Fruit fly (Drosophila melanogaster) whole organism, embryonic: Measurements from ENCODE around the gene wtrw.

Experiments
- Adf1 ChIP-seq: fragments of 200-800 bp; sonication (Bioruptor generic); IDR thresholded peaks from 2 replicates; pipeline ENCODE4 v1.3.6; 2022; ENCODE audit warnings: missing biosample characterization, missing genetic modification characterization
- Antp ChIP-seq: fragments of 200-800 bp; sonication (Bioruptor generic); optimal IDR thresholded peaks from 3 replicates; lab custom pipeline; 2016; ENCODE audit warnings: missing biosample characterization, missing genetic modification characterization
- Atf3 ChIP-seq: fragments of 200-800 bp; sonication (Bioruptor generic); optimal IDR thresholded peaks from 3 replicates; lab custom pipeline; 2016; ENCODE audit warnings: missing biosample characterization, missing genetic modification characterization
- BEAF-32 ChIP-seq: fragments of 200-800 bp; sonication (Bioruptor generic); optimal IDR thresholded peaks from 3 replicates; lab custom pipeline; 2017; ENCODE audit warnings: missing biosample characterization, missing genetic modification characterization, mild to moderate bottlenecking, moderate library complexity, missing genetic modification reagents
- BtbVII ChIP-seq: fragments of 200-800 bp; sonication (Bioruptor generic); optimal IDR thresholded peaks from 3 replicates; lab custom pipeline; 2017; ENCODE audit warnings: missing biosample characterization, mild to moderate bottlenecking, missing genetic modification characterization
- CG11560 ChIP-seq: fragments of 200-800 bp; sonication (Bioruptor generic); IDR thresholded peaks from 3 replicates; pipeline ENCODE4 v1.3.6; 2022; ENCODE audit warnings: missing biosample characterization, missing genetic modification characterization
- CG11696 ChIP-seq: fragments of 200-800 bp; sonication (Bioruptor generic); IDR thresholded peaks from 2 replicates; pipeline ENCODE4 v1.3.6; 2022; ENCODE audit warnings: missing biosample characterization, missing genetic modification characterization
- CG12236 ChIP-seq: fragments of 200-800 bp; sonication (Bioruptor generic); optimal IDR thresholded peaks from 2 replicates; lab custom pipeline; 2016; ENCODE audit warnings: missing biosample characterization, missing genetic modification characterization
- CG12659 ChIP-seq: fragments of 200-800 bp; sonication (Bioruptor generic); optimal IDR thresholded peaks from 3 replicates; lab custom pipeline; 2017; ENCODE audit warnings: mild to moderate bottlenecking, missing biosample characterization, missing genetic modification reagents, missing genetic modification characterization
- CG12769 ChIP-seq: fragments of 200-800 bp; sonication (Bioruptor generic); optimal IDR thresholded peaks from 2 replicates; lab custom pipeline; 2019; ENCODE audit warnings: missing biosample characterization, mild to moderate bottlenecking, missing genetic modification characterization, moderate library complexity
- CG17361 ChIP-seq: fragments of 200-800 bp; sonication (Bioruptor generic); IDR thresholded peaks from 3 replicates; pipeline ENCODE4 v1.3.6; 2022; ENCODE audit warnings: missing biosample characterization, missing genetic modification characterization
- CG17802 ChIP-seq: fragments of 200-800 bp; sonication (Bioruptor generic); optimal IDR thresholded peaks from 2 replicates; lab custom pipeline; 2018; ENCODE audit warnings: missing biosample characterization, mild to moderate bottlenecking, missing genetic modification characterization, moderate library complexity
- CG18476 ChIP-seq: fragments of 200-800 bp; sonication (Bioruptor generic); optimal IDR thresholded peaks from 2 replicates; lab custom pipeline; 2016; ENCODE audit warnings: missing biosample characterization, mild to moderate bottlenecking, missing genetic modification characterization
- CG2199 ChIP-seq: fragments of 200-800 bp; sonication (Bioruptor generic); IDR thresholded peaks from 3 replicates; pipeline ENCODE4 v1.3.6; 2022; ENCODE audit warnings: missing biosample characterization, missing genetic modification characterization
- CG3065 ChIP-seq: fragments of 200-800 bp; sonication (Bioruptor generic); optimal IDR thresholded peaks from 2 replicates; lab custom pipeline; 2016; ENCODE audit warnings: missing biosample characterization, missing genetic modification characterization
- CG3407 ChIP-seq: fragments of 200-800 bp; sonication (Bioruptor generic); optimal IDR thresholded peaks from 2 replicates; lab custom pipeline; 2018; ENCODE audit warnings: missing biosample characterization, mild to moderate bottlenecking, missing genetic modification characterization
- CG3726 ChIP-seq: fragments of 200-800 bp; sonication (Bioruptor generic); IDR thresholded peaks from 3 replicates; pipeline ENCODE4, ENCODE4 v1.3.6; 2022; ENCODE audit warnings: missing biosample characterization, missing genetic modification characterization
- CG3847 ChIP-seq: fragments of 200-800 bp; sonication (Bioruptor generic); IDR thresholded peaks from 2 replicates; pipeline ENCODE4 v1.3.6; 2022; ENCODE audit warnings: missing biosample characterization, missing genetic modification characterization
- CG6654 ChIP-seq: fragments of 200-800 bp; sonication (Bioruptor generic); optimal IDR thresholded peaks from 2 replicates; lab custom pipeline; 2017; ENCODE audit warnings: missing biosample characterization, mild to moderate bottlenecking, missing genetic modification characterization
- CG7963 ChIP-seq: fragments of 200-800 bp; sonication (Bioruptor generic); IDR thresholded peaks from 3 replicates; pipeline ENCODE4 v1.3.6; 2022; ENCODE audit warnings: missing biosample characterization, missing genetic modification characterization; ENCODE audit not compliant: partially characterized antibody
- CG8924 ChIP-seq: fragments of 200-800 bp; optimal IDR thresholded peaks from 3 replicates; lab custom pipeline; 2019; ENCODE audit warnings: missing biosample characterization, mild to moderate bottlenecking, missing genetic modification characterization, moderate library complexity
- CG8944 ChIP-seq: fragments of 200-800 bp; sonication (Bioruptor generic); optimal IDR thresholded peaks from 3 replicates; lab custom pipeline; 2016; ENCODE audit warnings: missing biosample characterization, missing genetic modification characterization
- Camta ChIP-seq: fragments of 200-800 bp; sonication (Bioruptor generic); optimal IDR thresholded peaks from 2 replicates; lab custom pipeline; 2016; ENCODE audit warnings: missing biosample characterization, missing genetic modification characterization
- Dp ChIP-seq: fragments of 200-800 bp; sonication (Bioruptor generic); optimal IDR thresholded peaks from 2 replicates; lab custom pipeline; 2018; ENCODE audit warnings: missing biosample characterization, mild to moderate bottlenecking, missing genetic modification characterization, moderate library complexity
- HmgD ChIP-seq: fragments of 200-800 bp; sonication (Bioruptor generic); optimal IDR thresholded peaks from 3 replicates; lab custom pipeline; 2016; ENCODE audit warnings: missing biosample characterization, missing genetic modification characterization
- Lhr ChIP-seq: fragments of 200-800 bp; sonication (Bioruptor generic); optimal IDR thresholded peaks from 3 replicates; lab custom pipeline; 2017; ENCODE audit warnings: mild to moderate bottlenecking, missing biosample characterization, missing genetic modification reagents, missing genetic modification characterization
- Lpt ChIP-seq: fragments of >200 bp; optimal IDR thresholded peaks from 2 replicates; lab custom pipeline; 2018; ENCODE audit warnings: missing biosample characterization, missing genetic modification characterization
- MESR4 ChIP-seq: fragments of 200-800 bp; sonication (Bioruptor generic); optimal IDR thresholded peaks from 2 replicates; lab custom pipeline; 2018; ENCODE audit warnings: missing biosample characterization, mild to moderate bottlenecking, missing genetic modification characterization, moderate library complexity
- NC2β ChIP-seq: fragments of 200-800 bp; sonication (Bioruptor generic); optimal IDR thresholded peaks from 2 replicates; lab custom pipeline; 2016; ENCODE audit warnings: missing biosample characterization, missing genetic modification characterization
- Ptx1 ChIP-seq: fragments of 200-800 bp; sonication (Bioruptor generic); IDR thresholded peaks from 2 replicates; pipeline ENCODE4 v1.3.6; 2022; ENCODE audit warnings: missing biosample characterization, missing genetic modification characterization
- Rfx ChIP-seq: fragments of 200-800 bp; sonication (Bioruptor generic); IDR thresholded peaks from 2 replicates; pipeline ENCODE4 v1.3.6; 2022; ENCODE audit warnings: missing biosample characterization, missing genetic modification characterization
- Sry-δ ChIP-seq: fragments of 200-800 bp; sonication (Bioruptor generic); optimal IDR thresholded peaks from 2 replicates; lab custom pipeline; 2016; ENCODE audit warnings: missing biosample characterization, missing genetic modification characterization
- Trl ChIP-seq, 3 experiments: fragments of >200 bp in 2 of 3; fragments of 200-800 bp in 1 of 3; sonication (Bioruptor generic) in 1 of 3; optimal IDR thresholded peaks; 2 replicates in 1 of 3; 3 replicates in 2 of 3; lab custom pipeline; 2016 to 2017; ENCODE audit warnings: missing biosample characterization in 1 of 3, missing genetic modification characterization in 1 of 3
- YL-1 ChIP-seq: fragments of 200-800 bp; sonication (Bioruptor generic); optimal IDR thresholded peaks from 3 replicates; lab custom pipeline; 2017; ENCODE audit warnings: missing biosample characterization, mild to moderate bottlenecking, missing genetic modification characterization
- ems ChIP-seq: fragments of 200-800 bp; sonication (Bioruptor generic); optimal IDR thresholded peaks from 3 replicates; lab custom pipeline; 2016; ENCODE audit warnings: missing biosample characterization, missing genetic modification characterization
- ind ChIP-seq: fragments of 200-800 bp; sonication (Bioruptor generic); optimal IDR thresholded peaks from 3 replicates; lab custom pipeline; 2016; ENCODE audit warnings: missing biosample characterization, missing genetic modification characterization
- inv ChIP-seq: fragments of 200-800 bp; sonication (Bioruptor generic); IDR thresholded peaks from 2 replicates; pipeline ENCODE4 v1.3.6; 2022; ENCODE audit warnings: missing biosample characterization, missing genetic modification characterization; ENCODE audit not compliant: partially characterized antibody
- lov ChIP-seq, 2 experiments: fragments of 200-800 bp in 1 of 2; fragments of >200 bp in 1 of 2; sonication (Bioruptor generic) in 1 of 2; IDR thresholded peaks in 1 of 2; optimal IDR thresholded peaks in 1 of 2; 2 replicates in 1 of 2; 3 replicates in 1 of 2; pipeline versions ENCODE4 v1.3.6 to Lab custom; 2017 to 2022; ENCODE audit warnings: missing biosample characterization in 1 of 2, missing genetic modification characterization in 1 of 2
- mam ChIP-seq: fragments of 200-800 bp; sonication (Bioruptor generic); optimal IDR thresholded peaks from 3 replicates; lab custom pipeline; 2016; ENCODE audit warnings: missing biosample characterization, missing genetic modification characterization
- mld ChIP-seq: fragments of 200-800 bp; sonication (Bioruptor generic); IDR thresholded peaks from 3 replicates; pipeline ENCODE4 v1.3.6; 2022; ENCODE audit warnings: missing biosample characterization, missing genetic modification characterization; ENCODE audit not compliant: partially characterized antibody
- prd ChIP-seq, 3 experiments: fragments of >200 bp in 2 of 3; fragments of 200-800 bp in 1 of 3; sonication (Bioruptor generic) in 1 of 3; optimal IDR thresholded peaks in 2 of 3; IDR thresholded peaks in 1 of 3; 2 replicates in 2 of 3; 3 replicates in 1 of 3; pipeline versions ENCODE4 v1.3.6 to Lab custom; 2017 to 2022; ENCODE audit warnings: missing biosample characterization in 1 of 3, missing genetic modification characterization in 1 of 3
- scrt ChIP-seq: fragments of 200-800 bp; sonication (Bioruptor generic); optimal IDR thresholded peaks from 2 replicates; lab custom pipeline; 2018; ENCODE audit warnings: missing biosample characterization, mild to moderate bottlenecking, missing genetic modification characterization, moderate library complexity
- sisA ChIP-seq: fragments of 200-800 bp; sonication (Bioruptor generic); IDR thresholded peaks from 2 replicates; pipeline ENCODE4 v1.3.6; 2022; ENCODE audit warnings: missing biosample characterization, missing genetic modification characterization
- tll ChIP-seq, 2 experiments: fragments of 200-800 bp in 1 of 2; fragments of >200 bp in 1 of 2; sonication (Bioruptor generic) in 1 of 2; optimal IDR thresholded peaks; 2 replicates each; lab custom pipeline; 2017 to 2019; ENCODE audit warnings: missing biosample characterization in 2 of 2, missing genetic modification characterization in 2 of 2, mild to moderate bottlenecking in 1 of 2, moderate library complexity in 1 of 2
- tna ChIP-seq: fragments of 200-800 bp; sonication (Bioruptor generic); IDR thresholded peaks from 2 replicates; pipeline ENCODE4 v1.3.6; 2022; ENCODE audit warnings: missing biosample characterization, missing genetic modification characterization; ENCODE audit not compliant: partially characterized antibody
- trem ChIP-seq: fragments of 200-800 bp; optimal IDR thresholded peaks from 3 replicates; lab custom pipeline; 2019; ENCODE audit warnings: missing biosample characterization, mild to moderate bottlenecking, missing genetic modification characterization, moderate library complexity
- vvl ChIP-seq: fragments of 200-800 bp; sonication (Bioruptor generic); IDR thresholded peaks from 2 replicates; pipeline ENCODE4 v1.3.6; 2022; ENCODE audit warnings: missing biosample characterization, missing genetic modification characterization
- zen ChIP-seq: fragments of 200-800 bp; sonication (Bioruptor generic); optimal IDR thresholded peaks from 3 replicates; lab custom pipeline; 2018; ENCODE audit warnings: missing biosample characterization, mild to moderate bottlenecking, missing genetic modification characterization, moderate library complexity
- zen2 ChIP-seq: fragments of 200-800 bp; sonication (Bioruptor generic); IDR thresholded peaks from 3 replicates; pipeline ENCODE4 v1.3.6; 2022; ENCODE audit warnings: missing biosample characterization, missing genetic modification characterization; ENCODE audit not compliant: partially characterized antibody

The wtrw gene

DNA sequence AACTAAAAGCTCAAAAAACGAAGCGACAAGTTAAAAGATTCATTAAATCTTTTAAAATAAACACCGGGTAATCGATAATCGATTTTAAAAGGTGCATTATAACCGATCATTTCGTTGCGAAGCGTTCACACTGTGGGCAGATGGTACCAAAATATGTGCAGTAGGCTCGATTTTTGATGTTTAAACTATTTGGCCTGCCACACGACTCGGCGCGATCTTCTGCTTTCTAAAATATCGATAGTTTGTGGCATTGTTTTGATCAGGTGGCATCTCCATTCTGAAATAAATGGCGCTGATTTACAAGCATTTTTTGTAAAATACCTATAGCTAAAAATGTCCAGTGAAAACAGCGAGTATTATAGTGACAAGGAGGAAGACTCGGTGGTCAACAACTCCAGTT is 29.1 kb downstream of the wtrw start, which contains the start of the genes CG10445 and lds (continued):
- TF ChIP-seq ind: peak; percentile 7
- peak; percentile 96 for TF ChIP-seq CG17802 (tag; lab: Kevin White, UChicago)
- peak; percentile 85 for TF ChIP-seq BEAF-32
- peak; percentile 64; the same call in 2 of the 3 replicates for TF ChIP-seq mld
- TF ChIP-seq CG11696 (GFP tag; lab: Robert Waterston, UW): no peak
- TF ChIP-seq Trl (optimal IDR thresholded peaks at IDR 0.05; lab: Kevin White, UChicago): no peak
- TF ChIP-seq Trl (GFP tag; optimal IDR thresholded peaks at IDR 0.05; lab: Kevin White, UChicago): peak; percentile 5
- TF ChIP-seq Antp (GFP tag; lab: Kevin White, UChicago): no peak
- TF ChIP-seq CG8924 (tag; lab: Kevin White, UChicago): no peak
- TF ChIP-seq Lhr (GFP tag; lab: Kevin White, UChicago): peak; percentile 50
- peak; percentile 73 for TF ChIP-seq inv
- TF ChIP-seq CG11560 (tag; lab: Robert Waterston, UW): peak; percentile 72; the same call in 2 of the 3 replicates
- TF ChIP-seq CG18476 (GFP tag; lab: Kevin White, UChicago): no peak
- TF ChIP-seq tll (GFP tag; optimal IDR thresholded peaks at IDR 0.05; lab: Kevin White, UChicago): no peak
- no peak for TF ChIP-seq CG6654 (GFP tag; lab: Kevin White, UChicago)
- TF ChIP-seq Sry-δ: peak; percentile 86
- TF ChIP-seq BtbVII (GFP tag; lab: Kevin White, UChicago): no peak
- TF ChIP-seq CG3407 (GFP tag; lab: Kevin White, UChicago): no peak
- TF ChIP-seq CG17361: no peak
- TF ChIP-seq tna (GFP tag; lab: Robert Waterston, UW): peak; percentile 89
- no peak for TF ChIP-seq scrt (GFP tag; lab: Kevin White, UChicago)
- peak; percentile 48 for TF ChIP-seq mam (GFP tag; lab: Kevin White, UChicago)
- peak; percentile 47 for TF ChIP-seq HmgD (GFP tag; lab: Kevin White, UChicago)
- TF ChIP-seq MESR4 (GFP tag; lab: Kevin White, UChicago): peak; percentile 47
- TF ChIP-seq CG8944 (GFP tag; lab: Kevin White, UChicago): no peak
- no peak for TF ChIP-seq sisA (GFP tag; lab: Robert Waterston, UW)
- no peak for TF ChIP-seq CG12769 (tag; lab: Kevin White, UChicago)
- TF ChIP-seq vvl (GFP tag; lab: Robert Waterston, UW): peak; percentile 41; the same call in 1 of the 2 replicates
- TF ChIP-seq CG2199: no peak
- peak; percentile 29 for TF ChIP-seq YL-1
- peak; percentile 93 for TF ChIP-seq trem (tag; lab: Kevin White, UChicago)
- peak; percentile 92 for TF ChIP-seq CG7963 (GFP tag; lab: Robert Waterston, UW)
- peak; percentile 87 for TF ChIP-seq Dp (GFP tag; lab: Kevin White, UChicago)
- TF ChIP-seq zen: peak; percentile 43
- peak; percentile 31 for TF ChIP-seq NC2β
- no peak for TF ChIP-seq lov (optimal IDR thresholded peaks at IDR 0.05; lab: Kevin White, UChicago)
- no peak for TF ChIP-seq lov (GFP tag; IDR thresholded peaks at IDR 0.05; lab: Robert Waterston, UW)
- no peak for TF ChIP-seq Lpt (GFP tag; lab: Kevin White, UChicago)
- peak; percentile 60 for TF ChIP-seq CG12659 (GFP tag; lab: Kevin White, UChicago)
- no peak for TF ChIP-seq CG3065
- TF ChIP-seq CG12236 (GFP tag; lab: Kevin White, UChicago): no peak
- peak; percentile 67 for TF ChIP-seq Rfx (GFP tag; lab: Robert Waterston, UW)
- TF ChIP-seq CG3726 (GFP tag; lab: Robert Waterston, UW): no peak
- TF ChIP-seq CG3847 (GFP tag; lab: Robert Waterston, UW): peak; percentile 60
- TF ChIP-seq ems (GFP tag; lab: Kevin White, UChicago): no peak
- TF ChIP-seq Camta (GFP tag; lab: Kevin White, UChicago): peak; percentile 4
- TF ChIP-seq Atf3 (GFP tag; lab: Kevin White, UChicago): no peak
- TF ChIP-seq Adf1 (GFP tag; lab: Robert Waterston, UW): no peak
- TF ChIP-seq zen2 (GFP tag; lab: Robert Waterston, UW): peak; percentile 71
- no peak for TF ChIP-seq prd (optimal IDR thresholded peaks at IDR 0.05; lab: Kevin White, UChicago)
- TF ChIP-seq prd (GFP tag; IDR thresholded peaks at IDR 0.05; lab: Robert Waterston, UW): peak; percentile 56; the same call in 2 of the 3 replicates
- TF ChIP-seq Ptx1 (GFP tag; lab: Robert Waterston, UW): 0 out of 2 replicates have a peak, but pooled peaks have one; percentile 27
